Worm (Caenorhabditis elegans) whole organism, L1 larva: Measurements from ENCODE around the gene sulp-7.

Experiments used
- ceh-8 ChIP-seq: fragments of 200-800 bp; sonication (Bioruptor generic); optimal IDR thresholded peaks from 2 replicates; lab custom pipeline; 2018; ENCODE audit warnings: mild to moderate bottlenecking, missing genetic modification characterization, moderate library complexity, missing compliant biosample characterization
- lir-3 ChIP-seq: sonication (generic microtip); optimal IDR thresholded peaks from 2 replicates; lab custom pipeline; 2016; ENCODE audit warnings: mild to moderate bottlenecking, missing genetic modification characterization, moderate library complexity, missing compliant biosample characterization; ENCODE audit not compliant: poor library complexity
- nhr-77 ChIP-seq: fragments of 150-350 bp; optimal IDR thresholded peaks from 2 replicates; lab custom pipeline; 2014; ENCODE audit warnings: missing biosample characterization, missing genetic modification characterization
- nhr-90 ChIP-seq: sonication (generic microtip); optimal IDR thresholded peaks from 2 replicates; lab custom pipeline; 2016; ENCODE audit warnings: mild to moderate bottlenecking, missing genetic modification characterization, missing compliant biosample characterization; ENCODE audit not compliant: poor library complexity
- pag-3 ChIP-seq: sonication (generic microtip); optimal IDR thresholded peaks from 2 replicates; lab custom pipeline; 2017; ENCODE audit warnings: missing genetic modification characterization, mild to moderate bottlenecking, missing compliant biosample characterization, antibody characterized with exemption, borderline replicate concordance; ENCODE audit not compliant: insufficient read depth
- rnt-1 ChIP-seq: sonication (generic microtip); optimal IDR thresholded peaks from 2 replicates; lab custom pipeline; 2016; ENCODE audit warnings: mild to moderate bottlenecking, missing genetic modification characterization, moderate library complexity, missing compliant biosample characterization
- tbx-2 ChIP-seq: sonication (generic microtip); optimal IDR thresholded peaks from 2 replicates; lab custom pipeline; 2016; ENCODE audit warnings: missing genetic modification characterization, missing compliant biosample characterization
- unc-30 ChIP-seq: sonication (generic microtip); optimal IDR thresholded peaks from 2 replicates; lab custom pipeline; 2017; ENCODE audit warnings: missing biosample characterization, missing genetic modification characterization
- zag-1 ChIP-seq: fragments of 150-350 bp; optimal IDR thresholded peaks from 2 replicates; lab custom pipeline; 2014; ENCODE audit warnings: missing biosample characterization, missing genetic modification characterization

DNA sequence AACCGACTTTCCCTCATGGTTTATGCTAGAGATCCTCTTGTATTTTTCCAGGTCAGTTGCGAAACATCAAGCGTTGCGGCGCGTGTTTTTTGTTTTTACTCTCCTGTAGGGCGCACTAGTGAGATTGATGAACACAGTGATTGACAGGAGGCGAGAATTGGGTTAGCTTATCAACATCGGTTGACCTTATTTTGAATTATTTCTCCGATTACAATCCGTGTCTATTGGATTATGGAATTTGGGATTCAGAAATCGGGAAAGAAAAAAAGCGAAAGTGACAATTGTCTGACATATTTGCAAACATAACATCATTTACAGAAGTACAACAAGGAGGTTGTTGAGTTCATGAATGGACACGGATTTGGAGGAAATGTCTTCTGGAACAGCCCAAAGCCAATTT, 19.5 kb upstream of the sulp-7 start:
- no peak for TF ChIP-seq tbx-2 (tag; lab: Kevin White, UChicago)
- TF ChIP-seq nhr-77 (tag; lab: Kevin White, UChicago), result no peak
- no peak for TF ChIP-seq unc-30 (tag; lab: Kevin White, UChicago)
- no peak for TF ChIP-seq lir-3 (tag; lab: Kevin White, UChicago)
- TF ChIP-seq pag-3 (tag; lab: Kevin White, UChicago), result no peak
- TF ChIP-seq zag-1 (tag; lab: Kevin White, UChicago), result no peak
- TF ChIP-seq ceh-8 (GFP tag; lab: Kevin White, UChicago), result no peak
- TF ChIP-seq nhr-90 (tag; lab: Kevin White, UChicago), result no peak
- TF ChIP-seq rnt-1 (tag; lab: Kevin White, UChicago), result no peak
